Worm (Caenorhabditis elegans) whole organism, L1 larva: ENCODE measurements around the gene C01B9.4.

Experiments
- C04F5.9 ChIP-seq: sonication (generic microtip); optimal IDR thresholded peaks from 2 replicates; lab custom pipeline; 2016; ENCODE audit warnings: missing genetic modification characterization, missing compliant biosample characterization
- C34B4.2 ChIP-seq: sonication (generic microtip); optimal IDR thresholded peaks from 2 replicates; lab custom pipeline; 2017; ENCODE audit warnings: mild to moderate bottlenecking, missing genetic modification characterization, missing compliant biosample characterization
- alr-1 ChIP-seq: fragments of 200-800 bp; sonication (Bioruptor generic); optimal IDR thresholded peaks from 2 replicates; lab custom pipeline; 2018; ENCODE audit warnings: borderline replicate concordance, mild to moderate bottlenecking, missing genetic modification characterization, missing compliant biosample characterization
- aly-2 ChIP-seq: fragments of 150-350 bp; optimal IDR thresholded peaks from 2 replicates; lab custom pipeline; 2014; ENCODE audit warnings: missing biosample characterization, missing genetic modification characterization
- blmp-1 ChIP-seq: fragments of 150-350 bp; optimal IDR thresholded peaks from 2 replicates; lab custom pipeline; 2014; ENCODE audit warnings: missing biosample characterization, missing genetic modification characterization
- ceh-8 ChIP-seq: fragments of 200-800 bp; sonication (Bioruptor generic); optimal IDR thresholded peaks from 2 replicates; lab custom pipeline; 2018; ENCODE audit warnings: mild to moderate bottlenecking, missing genetic modification characterization, moderate library complexity, missing compliant biosample characterization
- dpl-1 ChIP-seq, 3 experiments: fragments of 150-350 bp in 2 of 3; sonication (generic microtip) in 1 of 3; optimal IDR thresholded peaks; 2 replicates each; lab custom pipeline; 2014 to 2017; ENCODE audit warnings: missing biosample characterization in 3 of 3, missing genetic modification characterization in 3 of 3, missing genetic modification reagents in 3 of 3
- dsc-1 ChIP-seq: sonication (generic microtip); optimal IDR thresholded peaks from 2 replicates; lab custom pipeline; 2016; ENCODE audit warnings: mild to moderate bottlenecking, missing genetic modification characterization, missing compliant biosample characterization
- efl-1 ChIP-seq, 4 experiments: fragments of 150-350 bp; optimal IDR thresholded peaks in 3 of 4; peaks in 1 of 4; 1 replicate in 1 of 4; 2 replicates in 3 of 4; lab custom pipeline; 2014; ENCODE audit warnings: missing biosample characterization in 2 of 4, missing genetic modification characterization in 2 of 4, missing genetic modification reagents in 2 of 4
- egl-13 ChIP-seq: sonication (generic microtip); optimal IDR thresholded peaks from 2 replicates; lab custom pipeline; 2016; ENCODE audit warnings: missing genotype, missing genetic modification reagents, missing genetic modification characterization, missing compliant biosample characterization
- egl-27 ChIP-seq, 2 experiments: fragments of 150-350 bp in 1 of 2; sonication (generic microtip); optimal IDR thresholded peaks; 3 replicates each; lab custom pipeline; 2017 to 2018; ENCODE audit warnings: missing biosample characterization in 2 of 2, missing genetic modification characterization in 2 of 2, missing genetic modification reagents in 2 of 2
- ets-5 ChIP-seq: fragments of 200-800 bp; sonication (Bioruptor generic); IDR thresholded peaks from 2 replicates; pipeline ENCODE4 v1.3.6; 2022; ENCODE audit warnings: missing genetic modification characterization, missing compliant biosample characterization
- fkh-10 ChIP-seq: sonication (generic microtip); optimal IDR thresholded peaks from 2 replicates; lab custom pipeline; 2017; ENCODE audit warnings: missing biosample characterization, missing genetic modification reagents, missing genetic modification characterization
- fkh-4 ChIP-seq: sonication (generic microtip); optimal IDR thresholded peaks from 2 replicates; lab custom pipeline; 2016; ENCODE audit warnings: missing compliant biosample characterization, missing genetic modification characterization, borderline replicate concordance
- irx-1 ChIP-seq: sonication (generic microtip); optimal IDR thresholded peaks from 2 replicates; lab custom pipeline; 2016; ENCODE audit warnings: missing genetic modification characterization, missing compliant biosample characterization
- lin-14 ChIP-seq: fragments of 200-800 bp; sonication (Bioruptor generic); optimal IDR thresholded peaks from 2 replicates; lab custom pipeline; 2018; ENCODE audit warnings: mild to moderate bottlenecking, missing genetic modification characterization, moderate library complexity, missing compliant biosample characterization
- lin-35 ChIP-seq, 2 experiments: fragments of 150-350 bp; optimal IDR thresholded peaks; 2 replicates each; lab custom pipeline; 2014; ENCODE audit warnings: missing biosample characterization in 2 of 2, missing genetic modification characterization in 2 of 2, missing genetic modification reagents in 2 of 2
- lsy-2 ChIP-seq, 2 experiments: fragments of 150-350 bp; optimal IDR thresholded peaks; 2 replicates each; lab custom pipeline; 2014; ENCODE audit warnings: missing biosample characterization in 2 of 2, missing genetic modification characterization in 2 of 2
- mab-9 ChIP-seq: fragments of 200-800 bp; sonication (Bioruptor generic); IDR thresholded peaks from 2 replicates; pipeline ENCODE4 v1.3.6; 2022; ENCODE audit warnings: missing genetic modification reagents, missing genetic modification characterization, missing compliant biosample characterization
- nhr-11 ChIP-seq: fragments of 150-350 bp; optimal IDR thresholded peaks from 2 replicates; lab custom pipeline; 2014; ENCODE audit warnings: missing biosample characterization, missing genetic modification characterization
- nhr-19 ChIP-seq: fragments of 200-800 bp; sonication (Bioruptor generic); conservative IDR thresholded peaks from 2 replicates; pipeline ENCODE4 v1.3.6; 2022; ENCODE audit warnings: missing genetic modification characterization, missing compliant biosample characterization
- nhr-71 ChIP-seq: sonication (generic microtip); optimal IDR thresholded peaks from 2 replicates; lab custom pipeline; 2016; ENCODE audit warnings: mild to moderate bottlenecking, missing genetic modification characterization, moderate library complexity, missing compliant biosample characterization
- pag-3 ChIP-seq: sonication (generic microtip); optimal IDR thresholded peaks from 2 replicates; lab custom pipeline; 2017; ENCODE audit warnings: missing genetic modification characterization, mild to moderate bottlenecking, missing compliant biosample characterization, antibody characterized with exemption, borderline replicate concordance; ENCODE audit not compliant: insufficient read depth
- rnt-1 ChIP-seq: sonication (generic microtip); optimal IDR thresholded peaks from 2 replicates; lab custom pipeline; 2016; ENCODE audit warnings: mild to moderate bottlenecking, missing genetic modification characterization, moderate library complexity, missing compliant biosample characterization
- snpc-4 ChIP-seq: fragments of 150-350 bp; optimal IDR thresholded peaks from 2 replicates; lab custom pipeline; 2014; ENCODE audit warnings: missing biosample characterization, missing genetic modification characterization
- snu-23 ChIP-seq: sonication (generic microtip); optimal IDR thresholded peaks from 2 replicates; lab custom pipeline; 2016; ENCODE audit warnings: missing genetic modification characterization, missing compliant biosample characterization
- sox-4 ChIP-seq: sonication (generic microtip); optimal IDR thresholded peaks from 2 replicates; lab custom pipeline; 2016; ENCODE audit warnings: missing genetic modification characterization, missing compliant biosample characterization
- sup-37 ChIP-seq: fragments of 200-800 bp; sonication (Bioruptor generic); optimal IDR thresholded peaks from 2 replicates; lab custom pipeline; 2018; ENCODE audit warnings: mild to moderate bottlenecking, missing genetic modification characterization, missing compliant biosample characterization
- swsn-7 ChIP-seq: sonication (generic microtip); optimal IDR thresholded peaks from 2 replicates; lab custom pipeline; 2016; ENCODE audit warnings: missing genetic modification characterization, missing compliant biosample characterization
- unc-130 ChIP-seq: fragments of 150-350 bp; optimal IDR thresholded peaks from 2 replicates; lab custom pipeline; 2017; ENCODE audit warnings: missing biosample characterization, missing genetic modification characterization, inconsistent platforms
- zag-1 ChIP-seq: fragments of 150-350 bp; optimal IDR thresholded peaks from 2 replicates; lab custom pipeline; 2014; ENCODE audit warnings: missing biosample characterization, missing genetic modification characterization
- ztf-11 ChIP-seq, 2 experiments: sonication (generic microtip); optimal IDR thresholded peaks; 2 replicates each; lab custom pipeline; 2016 to 2017; ENCODE audit warnings: missing genetic modification characterization in 2 of 2, missing biosample characterization in 1 of 2, missing compliant biosample characterization in 1 of 2

C01B9.4 gene

ce11 chrII:13796312-13796711 is 12.5 kb upstream of the C01B9.4 start:
- TF ChIP-seq efl-1 (optimal IDR thresholded peaks at IDR 0.05; lab: Kevin White, UChicago) = no peak
- TF ChIP-seq efl-1 (GFP tag; optimal IDR thresholded peaks at IDR 0.05 in 1 of 2; lab: Kevin White, UChicago) = peak in 1 of 2 experiments; percentile 50
- TF ChIP-seq rnt-1 = no peak

- TF ChIP-seq C04F5.9 (tag; lab: Kevin White, UChicago) = no peak
- no peak for TF ChIP-seq alr-1 (tag; lab: Kevin White, UChicago)
- no peak for TF ChIP-seq C34B4.2 (tag; lab: Kevin White, UChicago)
- no peak for TF ChIP-seq lin-35 (GFP tag; optimal IDR thresholded peaks at IDR 0.05; lab: Kevin White, UChicago)
- TF ChIP-seq egl-27 (tag; optimal IDR thresholded peaks at IDR 0.05; lab: Kevin White, UChicago) = no peak
- no peak for TF ChIP-seq ets-5 (GFP tag; lab: Robert Waterston, UW)
Observed at ce11 chrII:13795160-13795559, 11.4 kb upstream of the C01B9.4 start.

DNA sequence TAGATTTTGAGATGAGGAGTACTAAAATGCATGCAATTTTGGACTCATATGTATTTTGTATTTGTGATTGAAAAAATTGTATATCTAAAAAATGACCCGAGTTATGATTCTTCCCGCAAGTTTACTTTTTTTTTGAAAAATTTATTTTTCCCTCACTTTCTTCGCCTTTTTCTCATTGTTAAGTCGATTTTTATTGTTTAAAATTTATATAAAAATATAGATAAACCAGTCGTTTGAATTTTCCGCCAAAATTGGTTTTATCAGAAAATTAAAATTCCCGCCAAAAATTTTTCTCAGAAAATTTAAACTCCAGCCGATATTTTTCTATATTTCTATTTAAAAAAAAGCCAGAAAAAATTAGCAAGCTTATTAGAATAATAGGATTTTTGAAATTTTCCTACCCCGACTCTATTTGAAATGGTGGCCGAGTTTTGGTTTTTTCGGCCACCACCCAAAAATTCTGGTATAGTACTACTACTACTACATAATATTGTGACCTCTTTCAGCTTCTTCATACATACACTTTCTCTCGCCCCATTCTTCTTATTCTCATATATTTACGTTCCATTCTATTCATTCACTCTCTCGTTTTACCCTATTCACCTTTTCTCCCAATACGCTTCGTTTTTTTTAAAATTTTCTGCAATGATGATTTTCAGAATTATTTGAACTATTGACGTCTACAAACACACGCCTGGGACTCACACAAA is 7.9 kb upstream of the C01B9.4 start, which contains the start of gene ZK131.11:
Gene ZK131.11, plus strand, starts transcription at position 660 of the 710 bp plus-strand sequence.
- TF ChIP-seq fkh-10 (no peak), snpc-4 (tag; lab: Kevin White, UChicago) (no peak), sox-4 (tag; lab: Kevin White, UChicago) (no peak)
- TF ChIP-seq, all 84 proteins: peak for 0

DNA sequence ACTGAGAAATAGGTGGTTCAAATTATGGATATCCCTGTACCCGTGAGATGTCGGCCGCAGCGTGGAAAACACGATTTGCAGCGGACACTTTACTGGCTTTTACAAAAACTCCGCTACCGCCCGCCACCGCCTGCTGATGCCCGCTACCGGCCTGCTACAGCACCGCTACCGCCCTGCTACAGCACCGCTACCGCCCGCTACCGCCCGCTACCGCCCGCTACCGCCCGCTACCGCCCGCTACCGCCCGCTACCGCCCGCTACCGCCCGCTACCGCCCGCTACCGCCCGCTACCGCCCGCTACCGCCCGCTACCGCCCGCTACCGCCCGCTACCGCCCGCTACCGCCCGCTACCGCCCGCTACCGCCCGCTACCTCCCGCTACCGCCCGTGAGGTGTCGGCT is 6.9 kb upstream of the C01B9.4 start:
- TF ChIP-seq ceh-8 = peak; percentile 11

- no peak for TF ChIP-seq irx-1 (tag; lab: Kevin White, UChicago)
- peak; percentile 49 for TF ChIP-seq pag-3 (tag; lab: Kevin White, UChicago)
- peak; percentile 17 for TF ChIP-seq unc-130 (tag; lab: Kevin White, UChicago)
- TF ChIP-seq efl-1 (optimal IDR thresholded peaks at IDR 0.05; lab: Kevin White, UChicago) = no peak
- TF ChIP-seq efl-1 (GFP tag; optimal IDR thresholded peaks at IDR 0.05 in 1 of 2; lab: Kevin White, UChicago) = peak in 1 of 2 experiments; percentile 2
- TF ChIP-seq snu-23 (GFP tag; lab: Kevin White, UChicago) = peak; percentile 5
- peak; percentile 68 for TF ChIP-seq dsc-1 (tag; lab: Kevin White, UChicago)
- peak; percentile 21; the same call in 1 of the 2 replicates for TF ChIP-seq nhr-19
- TF ChIP-seq lsy-2 (tag; optimal IDR thresholded peaks at IDR 0.05; lab: Kevin White, UChicago) = peak in 1 of 2 experiments; percentile 2
- peak; percentile 55 for TF ChIP-seq rnt-1
- TF ChIP-seq lin-14 = peak; percentile 61
- TF ChIP-seq ztf-11 (tag; optimal IDR thresholded peaks at IDR 0.05; lab: Kevin White, UChicago) = no peak
- TF ChIP-seq nhr-71 (tag; lab: Kevin White, UChicago) = peak; percentile 37
- no peak for TF ChIP-seq zag-1
Observed at ce11 chrII:13789714-13790113, 5.9 kb upstream of the C01B9.4 start.

DNA sequence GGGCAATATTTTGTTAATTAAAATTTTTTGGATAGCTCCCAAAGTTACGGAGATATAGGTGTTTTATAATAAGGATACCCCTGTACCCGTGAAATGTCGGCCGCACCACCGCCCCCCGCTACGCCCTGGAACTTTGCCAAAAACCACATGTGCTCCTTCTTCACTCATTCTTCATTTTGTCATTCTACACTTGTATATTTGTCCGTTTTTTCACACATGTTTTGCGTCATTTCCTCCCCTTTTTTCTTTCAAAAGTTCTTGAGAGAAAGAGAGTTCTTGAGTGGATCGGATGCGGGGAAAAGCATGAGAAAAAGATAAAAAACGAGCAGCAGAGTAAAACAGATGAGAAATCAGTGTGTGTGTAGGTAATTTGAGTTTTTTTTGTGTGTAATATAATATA is 5.0 kb upstream of the C01B9.4 start:
- no peak for TF ChIP-seq blmp-1 (tag; lab: Kevin White, UChicago)
- TF ChIP-seq dsc-1 (tag; lab: Kevin White, UChicago) = peak; percentile 94
- peak; percentile 54 for TF ChIP-seq fkh-4
- no peak for TF ChIP-seq egl-13 (tag; lab: Kevin White, UChicago)
- peak; percentile 61 for TF ChIP-seq lin-14
- TF ChIP-seq nhr-11 (tag; lab: Kevin White, UChicago) = no peak
- TF ChIP-seq aly-2 = no peak
- no peak for TF ChIP-seq efl-1 (optimal IDR thresholded peaks at IDR 0.05; lab: Kevin White, UChicago)
- no peak for TF ChIP-seq efl-1 (GFP tag; optimal IDR thresholded peaks at IDR 0.05 in 1 of 2; lab: Kevin White, UChicago)
- peak; percentile 22 for TF ChIP-seq nhr-71 (tag; lab: Kevin White, UChicago)
- TF ChIP-seq mab-9 (GFP tag; lab: Robert Waterston, UW) = no peak
- TF ChIP-seq dpl-1 (GFP tag; optimal IDR thresholded peaks at IDR 0.05; lab: Kevin White, UChicago) = no peak
- TF ChIP-seq snpc-4 (tag; lab: Kevin White, UChicago) = peak; percentile 63
- peak in 1 of 2 experiments; percentile 19 for TF ChIP-seq lsy-2 (tag; optimal IDR thresholded peaks at IDR 0.05; lab: Kevin White, UChicago)
- TF ChIP-seq sup-37 (GFP tag; lab: Kevin White, UChicago) = no peak
- TF ChIP-seq snu-23 (GFP tag; lab: Kevin White, UChicago) = no peak
- no peak for TF ChIP-seq nhr-19
- no peak for TF ChIP-seq swsn-7 (tag; lab: Kevin White, UChicago)
